Fruit fly (Drosophila melanogaster): ENCODE measurements around the gene CG32485.
A peak's percentile ranks its signal among the peaks of the same experiment; 100 is the strongest.

CG32485 gene

DNA sequence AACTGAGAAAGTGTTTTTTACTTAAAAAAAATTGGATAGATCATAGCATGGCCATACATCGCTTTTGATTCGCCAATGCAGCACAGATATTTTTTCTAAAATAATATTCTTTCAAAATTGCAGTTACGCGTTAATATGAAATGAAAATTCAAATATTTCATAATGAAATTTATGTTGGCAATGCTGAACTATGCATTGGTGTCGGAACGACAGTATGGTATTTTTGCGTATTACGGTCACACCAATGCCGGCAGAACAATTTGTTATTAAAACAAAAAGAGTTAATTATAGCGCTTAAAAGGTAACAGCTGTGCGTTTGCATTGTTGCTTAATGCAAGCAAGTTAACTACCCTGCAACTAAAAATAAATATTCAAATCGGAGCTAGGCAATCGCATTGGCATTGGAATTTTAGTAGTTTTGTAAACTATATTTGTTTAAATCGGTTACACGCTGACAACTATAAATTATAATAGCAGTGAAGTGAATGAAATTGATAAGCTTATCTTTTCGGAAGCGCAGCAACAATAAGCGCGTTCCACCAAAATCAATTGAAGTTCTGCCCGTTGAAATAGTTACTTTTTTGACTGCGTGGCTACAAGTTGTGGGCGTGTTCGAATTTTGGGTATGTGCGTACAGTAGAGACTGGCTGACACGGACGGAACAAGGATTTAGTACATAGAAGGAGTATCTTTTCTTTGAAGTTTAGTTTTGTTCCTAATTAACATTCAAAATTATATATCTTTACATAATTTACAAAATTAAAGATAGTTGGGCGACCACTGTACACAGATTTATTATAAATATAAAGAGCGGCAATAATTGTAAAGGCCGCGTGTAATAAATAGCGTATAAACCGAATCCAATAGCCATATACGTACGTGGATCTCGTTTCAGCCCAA lies 7.7 kb upstream of the CG32485 start, which contains the start of gene Prx4:
Prx4 (plus strand) TSS at position 210 of the 900 bp plus-strand sequence.
- TF ChIP-seq ey (GFP tag; optimal IDR thresholded peaks at IDR 0.05), result peak; percentile 49
- TF ChIP-seq fru (GFP tag; optimal IDR thresholded peaks at IDR 0.05), result peak; percentile 78
- no peak for TF ChIP-seq dl (GFP tag; optimal IDR thresholded peaks at IDR 0.05; ENCODE audit: insufficient read depth in 1 of 2, partially characterized antibody in 2 of 2)
- peak; percentile 29 for TF ChIP-seq dmrt93B (GFP tag; optimal IDR thresholded peaks at IDR 0.05)
- peak; percentile 25 for TF ChIP-seq sv (GFP tag; optimal IDR thresholded peaks at IDR 0.05)
- peak; percentile 51 for TF ChIP-seq Sp1 (GFP tag; optimal IDR thresholded peaks at IDR 0.05)
- peak; percentile 57 for TF ChIP-seq HLH106 (tag; optimal IDR thresholded peaks at IDR 0.05)
- no peak for TF ChIP-seq Hr78 (GFP tag; optimal IDR thresholded peaks at IDR 0.05)
- TF ChIP-seq psq (GFP tag; optimal IDR thresholded peaks at IDR 0.05), result peak; percentile 49
- no peak for TF ChIP-seq brk (GFP tag; optimal IDR thresholded peaks at IDR 0.05)
- TF ChIP-seq foxo (GFP tag; optimal IDR thresholded peaks at IDR 0.05), result peak in 1 of 2 experiments; percentile 85
- TF ChIP-seq lola (GFP tag; optimal IDR thresholded peaks at IDR 0.05), result no peak
- TF ChIP-seq rgr (GFP tag; optimal IDR thresholded peaks at IDR 0.05), result peak; percentile 64
- TF ChIP-seq h (GFP tag; optimal IDR thresholded peaks at IDR 0.05), result peak; percentile 48
- TF ChIP-seq Myc (optimal IDR thresholded peaks at IDR 0.05), result no peak
- peak; percentile 70 for TF ChIP-seq br (GFP tag; optimal IDR thresholded peaks at IDR 0.05)
- no peak for TF ChIP-seq pan (optimal IDR thresholded peaks at IDR 0.05)
- TF ChIP-seq Mio (GFP tag; optimal IDR thresholded peaks at IDR 0.05), result no peak
- peak; percentile 42 for TF ChIP-seq OdsH (GFP tag; optimal IDR thresholded peaks at IDR 0.05)
- no peak for TF ChIP-seq Abd-B (GFP tag; optimal IDR thresholded peaks at IDR 0.05)
- TF ChIP-seq GATAd (GFP tag; optimal IDR thresholded peaks at IDR 0.05), result no peak
- peak; percentile 13 for TF ChIP-seq Jra (GFP tag; optimal IDR thresholded peaks at IDR 0.05)
- TF ChIP-seq N (GFP tag; optimal IDR thresholded peaks at IDR 0.05), result no peak
- no peak for TF ChIP-seq usp (GFP tag; optimal IDR thresholded peaks at IDR 0.05)
- TF ChIP-seq CG32264 (GFP tag; optimal IDR thresholded peaks at IDR 0.05), result peak; percentile 18
- TF ChIP-seq sage (GFP tag; optimal IDR thresholded peaks at IDR 0.05), result no peak
- peak; percentile 64 for TF ChIP-seq Hnf4 (GFP tag; optimal IDR thresholded peaks at IDR 0.05)
- peak; percentile 31 for TF ChIP-seq woc (GFP tag; optimal IDR thresholded peaks at IDR 0.05)
- TF ChIP-seq CrebA (GFP tag; optimal IDR thresholded peaks at IDR 0.05; ENCODE audit: borderline replicate concordance), result no peak

DNA sequence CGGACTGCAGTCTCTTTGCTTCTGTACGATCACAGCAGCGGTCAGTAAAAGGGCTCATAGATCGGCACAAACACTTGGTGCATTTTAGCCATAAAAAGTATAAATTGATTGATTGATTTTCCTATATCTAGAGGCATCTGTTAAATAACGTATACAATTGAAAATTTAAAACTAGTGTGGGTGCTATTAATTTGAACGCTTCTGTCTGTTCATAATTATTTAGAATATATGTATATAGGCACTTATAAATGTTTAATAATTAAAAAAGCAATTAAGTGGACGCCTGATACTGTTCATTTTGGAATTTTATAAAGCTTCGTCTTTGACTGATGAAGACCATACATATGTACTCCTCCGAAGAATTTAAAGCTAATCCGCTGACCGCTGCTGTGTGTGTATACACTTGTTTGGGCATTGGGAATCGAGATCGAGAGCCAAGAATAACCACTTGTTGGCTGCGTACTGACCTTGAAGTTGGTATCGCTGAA lies 4.8 kb upstream of the CG32485 start:
- TF ChIP-seq Jra (GFP tag; optimal IDR thresholded peaks at IDR 0.05) (peak; percentile 1), dl (GFP tag; optimal IDR thresholded peaks at IDR 0.05; ENCODE audit: insufficient read depth in 1 of 2, partially characterized antibody in 2 of 2) (no peak), HLH106 (tag; optimal IDR thresholded peaks at IDR 0.05) (peak; percentile 77), sage (GFP tag; optimal IDR thresholded peaks at IDR 0.05) (peak; percentile 62), br (GFP tag; optimal IDR thresholded peaks at IDR 0.05) (peak; percentile 84), psq (GFP tag; optimal IDR thresholded peaks at IDR 0.05) (peak; percentile 81), pan (optimal IDR thresholded peaks at IDR 0.05) (no peak), brk (GFP tag; optimal IDR thresholded peaks at IDR 0.05) (peak; percentile 66), CG32264 (GFP tag; optimal IDR thresholded peaks at IDR 0.05) (peak; percentile 80), dmrt93B (GFP tag; optimal IDR thresholded peaks at IDR 0.05) (peak; percentile 67), h (GFP tag; optimal IDR thresholded peaks at IDR 0.05) (peak; percentile 82), dsf (GFP tag; optimal IDR thresholded peaks at IDR 0.05; ENCODE audit: borderline replicate concordance) (peak; percentile 34), lola (GFP tag; optimal IDR thresholded peaks at IDR 0.05) (no peak), tai (GFP tag; optimal IDR thresholded peaks at IDR 0.05) (no peak), sv (GFP tag; optimal IDR thresholded peaks at IDR 0.05) (no peak), rgr (GFP tag; optimal IDR thresholded peaks at IDR 0.05) (peak; percentile 90), Hr78 (GFP tag; optimal IDR thresholded peaks at IDR 0.05) (no peak), OdsH (GFP tag; optimal IDR thresholded peaks at IDR 0.05) (peak; percentile 87), Mio (GFP tag; optimal IDR thresholded peaks at IDR 0.05) (peak; percentile 5), foxo (GFP tag; optimal IDR thresholded peaks at IDR 0.05) (peak; percentile 74 to 86), Sp1 (GFP tag; optimal IDR thresholded peaks at IDR 0.05) (peak; percentile 84), CG9705 (GFP tag; optimal IDR thresholded peaks at IDR 0.05) (no peak), ey (GFP tag; optimal IDR thresholded peaks at IDR 0.05) (peak; percentile 86), Rel (GFP tag; optimal IDR thresholded peaks at IDR 0.05) (peak; percentile 76), Rel (tag; optimal IDR thresholded peaks at IDR 0.05) (no peak), Hr83 (GFP tag; optimal IDR thresholded peaks at IDR 0.05; ENCODE audit: poor library complexity, severe bottlenecking) (peak; percentile 5), woc (GFP tag; optimal IDR thresholded peaks at IDR 0.05) (peak; percentile 76), Hnf4 (GFP tag; optimal IDR thresholded peaks at IDR 0.05) (peak; percentile 70), Myc (optimal IDR thresholded peaks at IDR 0.05) (no peak), fru (GFP tag; optimal IDR thresholded peaks at IDR 0.05) (peak; percentile 89)
